Worm (Caenorhabditis elegans): ENCODE results near the gene srh-268.

- TF ChIP-seq tbx-11 (GFP tag; IDR thresholded peaks at IDR 0.05) (no peak), hmg-4 (GFP tag; optimal IDR thresholded peaks at IDR 0.05) (no peak), pes-1 (GFP tag; IDR thresholded peaks at IDR 0.05) (no peak)
Observed at ce11 chrV:7570955-7571354, 31.8 kb downstream of the srh-268 start, which contains the start of gene F19F10.14.

Data from whole organism, early embryonic.